Fruit fly (Drosophila melanogaster): ENCODE measurements around the gene CG10958.

Gene CG10958

dm6 chrX:8091017-8091620, 41.0 kb upstream of the CG10958 start (continued):
- TF ChIP-seq h (optimal IDR thresholded peaks at IDR 0.05) (no peak), lbe (GFP tag; optimal IDR thresholded peaks at IDR 0.05) (peak; percentile 90), Dref (GFP tag; IDR thresholded peaks at IDR 0.05) (peak; percentile 49), CG7963 (GFP tag; IDR thresholded peaks at IDR 0.05; ENCODE audit: partially characterized antibody) (no peak), Mes4 (GFP tag; optimal IDR thresholded peaks at IDR 0.05) (peak; percentile 82), abd-A (tag; optimal IDR thresholded peaks at IDR 0.05) (peak; percentile 82), CG9437 (GFP tag; optimal IDR thresholded peaks at IDR 0.05) (peak; percentile 88), CG1529 (GFP tag; optimal IDR thresholded peaks at IDR 0.05) (peak; percentile 93), CG6272 (GFP tag; IDR thresholded peaks at IDR 0.05) (peak; percentile 97), Stat92E (GFP tag; optimal IDR thresholded peaks at IDR 0.05) (peak in 1 of 3 experiments; percentile 66), Drgx (GFP tag; IDR thresholded peaks at IDR 0.05) (peak; percentile 99), CG7357 (GFP tag; IDR thresholded peaks at IDR 0.05) (peak; percentile 92), Sox102F (GFP tag; optimal IDR thresholded peaks at IDR 0.05) (peak; percentile 97), CG17186 (GFP tag; optimal IDR thresholded peaks at IDR 0.05) (peak; percentile 77), knrl (GFP tag; IDR thresholded peaks at IDR 0.05; ENCODE audit: partially characterized antibody) (peak; percentile 48; the same call in 2 of the 3 replicates), CG4424 (GFP tag; optimal IDR thresholded peaks at IDR 0.05) (peak; percentile 96), H2.0 (GFP tag; IDR thresholded peaks at IDR 0.05) (peak; percentile 99), CG11093 (GFP tag; IDR thresholded peaks at IDR 0.05) (peak; percentile 96), slbo (GFP tag; IDR thresholded peaks at IDR 0.05) (peak; percentile 99), sd (tag; optimal IDR thresholded peaks at IDR 0.05) (peak; percentile 86), gt (GFP tag; IDR thresholded peaks at IDR 0.05) (peak; percentile 87), CG9215 (GFP tag; IDR thresholded peaks at IDR 0.05) (peak; percentile 94), maf-S (GFP tag; optimal IDR thresholded peaks at IDR 0.05) (peak; percentile 88), bsh (GFP tag; optimal IDR thresholded peaks at IDR 0.05) (peak; percentile 91 to 97), B-H2 (GFP tag; optimal IDR thresholded peaks at IDR 0.05) (peak; percentile 64), Ptx1 (GFP tag; IDR thresholded peaks at IDR 0.05) (peak; percentile 98), Max (GFP tag; optimal IDR thresholded peaks at IDR 0.05) (peak; percentile 94), CG12104 (GFP tag; optimal IDR thresholded peaks at IDR 0.05) (peak; percentile 94), CG1647 (GFP tag; optimal IDR thresholded peaks at IDR 0.05) (peak; percentile 91), pnt (GFP tag; optimal IDR thresholded peaks at IDR 0.05) (peak; percentile 85), gcm (GFP tag; optimal IDR thresholded peaks at IDR 0.05) (peak; percentile 92), CHES-1-like (GFP tag; optimal IDR thresholded peaks at IDR 0.05) (peak; percentile 84), CG7271 (tag; optimal IDR thresholded peaks at IDR 0.05) (peak; percentile 71), sr (GFP tag; IDR thresholded peaks at IDR 0.05) (peak; percentile 96), Lpt (GFP tag; optimal IDR thresholded peaks at IDR 0.05) (no peak), mld (GFP tag; IDR thresholded peaks at IDR 0.05; ENCODE audit: partially characterized antibody) (no peak)

- TF ChIP-seq HHEX (GFP tag; optimal IDR thresholded peaks at IDR 0.05) = peak; percentile 95
- peak; percentile 68 for TF ChIP-seq NC2β (GFP tag; optimal IDR thresholded peaks at IDR 0.05)
- peak; percentile 87 for TF ChIP-seq kah (GFP tag; optimal IDR thresholded peaks at IDR 0.05)
- peak; percentile 90 for TF ChIP-seq Max (GFP tag; optimal IDR thresholded peaks at IDR 0.05)
- no peak for TF ChIP-seq amos (GFP tag; IDR thresholded peaks at IDR 0.05; ENCODE audit: partially characterized antibody)
- TF ChIP-seq CHES-1-like (GFP tag; optimal IDR thresholded peaks at IDR 0.05) = peak; percentile 73
- peak; percentile 56 for TF ChIP-seq ab (GFP tag; optimal IDR thresholded peaks at IDR 0.05)
- TF ChIP-seq Ssrp (tag; optimal IDR thresholded peaks at IDR 0.05) = peak; percentile 93
- TF ChIP-seq Lpt (GFP tag; optimal IDR thresholded peaks at IDR 0.05) = no peak
- TF ChIP-seq CG17568 (GFP tag; optimal IDR thresholded peaks at IDR 0.05) = peak; percentile 90
- peak; percentile 66 for TF ChIP-seq CG10959 (GFP tag; IDR thresholded peaks at IDR 0.05)
- peak; percentile 97 for TF ChIP-seq CG10543 (GFP tag; optimal IDR thresholded peaks at IDR 0.05)
- TF ChIP-seq CG2889 (GFP tag; IDR thresholded peaks at IDR 0.05) = peak; percentile 82
- peak; percentile 52 for TF ChIP-seq grn (GFP tag; optimal IDR thresholded peaks at IDR 0.05)
- peak; percentile 88 for TF ChIP-seq klu (GFP tag; IDR thresholded peaks at IDR 0.05)
- TF ChIP-seq Hr39 (optimal IDR thresholded peaks at IDR 0.05) = no peak
- TF ChIP-seq fd102C (GFP tag; optimal IDR thresholded peaks at IDR 0.05) = no peak
- peak; percentile 92 for TF ChIP-seq CG14710 (tag; optimal IDR thresholded peaks at IDR 0.05)
These were observed 39.9 kb upstream of the CG10958 start for dm6 chrX:8092075-8092682.

Measured in whole organism, embryonic.